Worm (Caenorhabditis elegans) whole organism, L4 larva: ENCODE data around the gene nfm-1.

Source experiments
- ceh-62 ChIP-seq: sonication (generic microtip); optimal IDR thresholded peaks from 2 replicates; lab custom pipeline; 2017; ENCODE audit warnings: missing biosample characterization, missing genetic modification characterization
- egl-27 ChIP-seq: sonication (generic microtip); optimal IDR thresholded peaks from 3 replicates; lab custom pipeline; 2017; ENCODE audit warnings: missing biosample characterization, missing genetic modification reagents, missing genetic modification characterization
- hmg-1.1 ChIP-seq: fragments of 200-800 bp; sonication (Bioruptor generic); IDR thresholded peaks from 2 replicates; pipeline ENCODE4 v1.3.6; 2022; ENCODE audit warnings: missing genetic modification reagents, missing genetic modification characterization, missing compliant biosample characterization
- lin-15B ChIP-seq: fragments of 150-350 bp; sonication (generic microtip); optimal IDR thresholded peaks from 3 replicates; lab custom pipeline; 2014; ENCODE audit warnings: missing biosample characterization, missing genetic modification characterization
- nhr-25 ChIP-seq: sonication (generic microtip); optimal IDR thresholded peaks from 2 replicates; lab custom pipeline; 2017; ENCODE audit warnings: missing genetic modification characterization, mild to moderate bottlenecking, missing compliant biosample characterization, antibody characterized with exemption, moderate library complexity, borderline replicate concordance; ENCODE audit not compliant: insufficient read depth
- nhr-76 ChIP-seq: fragments of 150-350 bp; optimal IDR thresholded peaks from 2 replicates; lab custom pipeline; 2014; ENCODE audit warnings: missing biosample characterization, missing genetic modification characterization
- pha-4 ChIP-seq, 2 experiments: fragments of 150-350 bp in 1 of 2; fragments of 200-800 bp in 1 of 2; sonication (Bioruptor generic) in 1 of 2; IDR thresholded peaks in 1 of 2; optimal IDR thresholded peaks in 1 of 2; 2 replicates each; pipeline versions ENCODE4 v1.3.6 to Lab custom; 2014 to 2022; ENCODE audit warnings: missing genetic modification characterization in 2 of 2, missing genetic modification reagents in 2 of 2, missing biosample characterization in 1 of 2, missing compliant biosample characterization in 1 of 2
- pqm-1 ChIP-seq: sonication (generic microtip); optimal IDR thresholded peaks from 2 replicates; lab custom pipeline; 2017; ENCODE audit warnings: missing biosample characterization, missing genetic modification characterization
- skn-1 ChIP-seq: fragments of 150-350 bp; optimal IDR thresholded peaks from 2 replicates; lab custom pipeline; 2014; ENCODE audit warnings: missing biosample characterization, missing genetic modification characterization
- ztf-11 ChIP-seq: fragments of 150-350 bp; optimal IDR thresholded peaks from 2 replicates; lab custom pipeline; 2014; ENCODE audit warnings: missing biosample characterization, missing genetic modification characterization
- ztf-7 ChIP-seq: fragments of 150-350 bp; optimal IDR thresholded peaks from 2 replicates; lab custom pipeline; 2014; ENCODE audit warnings: missing biosample characterization, missing genetic modification characterization

DNA sequence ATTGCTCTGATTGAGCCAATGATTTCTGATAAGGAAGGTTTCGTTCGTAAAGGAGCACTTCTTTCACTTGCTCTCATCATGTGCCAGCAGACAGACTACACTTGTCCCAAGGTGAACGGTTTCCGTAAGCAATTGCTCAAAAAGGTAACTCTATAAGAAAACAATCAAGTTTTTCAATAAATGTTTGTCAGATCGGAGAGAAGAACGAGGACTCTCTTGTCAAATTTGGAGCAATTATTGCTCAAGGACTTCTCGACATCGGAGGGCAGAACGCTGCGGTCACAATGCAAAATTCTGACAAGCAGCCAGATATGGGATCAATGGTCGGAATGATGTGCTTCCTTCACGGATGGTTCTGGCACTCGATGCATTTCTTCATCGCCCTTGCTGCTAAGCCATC, 42.1 kb downstream of the nfm-1 start:
- TF ChIP-seq lin-15B (tag; lab: Kevin White, UChicago), result no peak
- TF ChIP-seq ceh-62 (tag; lab: Kevin White, UChicago), result no peak
- TF ChIP-seq ztf-7, result no peak
- TF ChIP-seq hmg-1.1 (GFP tag; lab: Robert Waterston, UW), result no peak
- TF ChIP-seq nhr-76 (tag; lab: Kevin White, UChicago), result no peak
- no peak for TF ChIP-seq ztf-11 (tag; lab: Kevin White, UChicago)
- no peak for TF ChIP-seq pha-4 (GFP tag; IDR thresholded peaks at IDR 0.05; lab: Robert Waterston, UW)
- TF ChIP-seq pha-4 (tag; optimal IDR thresholded peaks at IDR 0.05; lab: Kevin White, UChicago), result no peak
- no peak for TF ChIP-seq egl-27 (tag; lab: Kevin White, UChicago)
- no peak for TF ChIP-seq skn-1 (tag; lab: Kevin White, UChicago)
- TF ChIP-seq nhr-25 (tag; lab: Kevin White, UChicago), result no peak
- TF ChIP-seq pqm-1 (tag; lab: Kevin White, UChicago), result no peak
